Worm (Caenorhabditis elegans) whole organism, L1 larva: Measurements from ENCODE around the gene C33G3.6.

Source experiments
- C16A3.4 ChIP-seq: fragments of 150-350 bp; optimal IDR thresholded peaks from 2 replicates; lab custom pipeline; 2014; ENCODE audit warnings: missing biosample characterization, missing genetic modification characterization
- alr-1 ChIP-seq: fragments of 200-800 bp; sonication (Bioruptor generic); optimal IDR thresholded peaks from 2 replicates; lab custom pipeline; 2018; ENCODE audit warnings: borderline replicate concordance, mild to moderate bottlenecking, missing genetic modification characterization, missing compliant biosample characterization
- aly-2 ChIP-seq: fragments of 150-350 bp; optimal IDR thresholded peaks from 2 replicates; lab custom pipeline; 2014; ENCODE audit warnings: missing biosample characterization, missing genetic modification characterization
- blmp-1 ChIP-seq: fragments of 150-350 bp; optimal IDR thresholded peaks from 2 replicates; lab custom pipeline; 2014; ENCODE audit warnings: missing biosample characterization, missing genetic modification characterization
- ceh-8 ChIP-seq: fragments of 200-800 bp; sonication (Bioruptor generic); optimal IDR thresholded peaks from 2 replicates; lab custom pipeline; 2018; ENCODE audit warnings: mild to moderate bottlenecking, missing genetic modification characterization, moderate library complexity, missing compliant biosample characterization
- ceh-82 ChIP-seq, 3 experiments: fragments of 150-350 bp in 1 of 3; sonication (generic microtip) in 2 of 3; optimal IDR thresholded peaks; 2 replicates each; lab custom pipeline; 2014 to 2017; ENCODE audit warnings: missing biosample characterization in 3 of 3, missing genetic modification characterization in 3 of 3
- ceh-88 ChIP-seq: fragments of 200-800 bp; sonication (Bioruptor generic); IDR thresholded peaks from 2 replicates; pipeline ENCODE4 v1.3.6; 2022; ENCODE audit warnings: missing genetic modification characterization, missing compliant biosample characterization
- dpl-1 ChIP-seq, 3 experiments: fragments of 150-350 bp in 2 of 3; sonication (generic microtip) in 1 of 3; optimal IDR thresholded peaks; 2 replicates each; lab custom pipeline; 2014 to 2017; ENCODE audit warnings: missing biosample characterization in 3 of 3, missing genetic modification characterization in 3 of 3, missing genetic modification reagents in 3 of 3
- efl-1 ChIP-seq, 4 experiments: fragments of 150-350 bp; optimal IDR thresholded peaks in 3 of 4; peaks in 1 of 4; 1 replicate in 1 of 4; 2 replicates in 3 of 4; lab custom pipeline; 2014; ENCODE audit warnings: missing biosample characterization in 2 of 4, missing genetic modification characterization in 2 of 4, missing genetic modification reagents in 2 of 4
- efl-3 ChIP-seq: fragments of 200-800 bp; sonication (Bioruptor generic); optimal IDR thresholded peaks from 2 replicates; lab custom pipeline; 2018; ENCODE audit warnings: mild to moderate bottlenecking, missing genetic modification characterization, missing compliant biosample characterization
- egl-13 ChIP-seq: sonication (generic microtip); optimal IDR thresholded peaks from 2 replicates; lab custom pipeline; 2016; ENCODE audit warnings: missing genotype, missing genetic modification reagents, missing genetic modification characterization, missing compliant biosample characterization
- egl-27 ChIP-seq, 2 experiments: fragments of 150-350 bp in 1 of 2; sonication (generic microtip); optimal IDR thresholded peaks; 3 replicates each; lab custom pipeline; 2017 to 2018; ENCODE audit warnings: missing biosample characterization in 2 of 2, missing genetic modification characterization in 2 of 2, missing genetic modification reagents in 2 of 2
- elt-3 ChIP-seq, 6 experiments: fragments of 150-350 bp in 1 of 6; sonication (generic microtip); optimal IDR thresholded peaks; 2 replicates each; lab custom pipeline; 2017 to 2018; ENCODE audit warnings: missing biosample characterization in 6 of 6, missing genetic modification characterization in 6 of 6, inconsistent platforms in 1 of 6
- fkh-10 ChIP-seq: sonication (generic microtip); optimal IDR thresholded peaks from 2 replicates; lab custom pipeline; 2017; ENCODE audit warnings: missing biosample characterization, missing genetic modification reagents, missing genetic modification characterization
- fkh-8 ChIP-seq: sonication (generic microtip); optimal IDR thresholded peaks from 2 replicates; lab custom pipeline; 2016; ENCODE audit warnings: mild to moderate bottlenecking, missing genetic modification characterization, missing compliant biosample characterization
- hlh-4 ChIP-seq: sonication (generic microtip); optimal IDR thresholded peaks from 2 replicates; lab custom pipeline; 2016; ENCODE audit warnings: mild to moderate bottlenecking, missing genetic modification characterization, missing compliant biosample characterization
- irx-1 ChIP-seq: sonication (generic microtip); optimal IDR thresholded peaks from 2 replicates; lab custom pipeline; 2016; ENCODE audit warnings: missing genetic modification characterization, missing compliant biosample characterization
- jun-1 ChIP-seq: fragments of 150-350 bp; optimal IDR thresholded peaks from 2 replicates; lab custom pipeline; 2014; ENCODE audit warnings: missing biosample characterization, missing genetic modification reagents, missing genetic modification characterization
- lin-13 ChIP-seq: fragments of 150-350 bp; optimal IDR thresholded peaks from 2 replicates; lab custom pipeline; 2014; ENCODE audit warnings: missing biosample characterization, missing genetic modification reagents, missing genetic modification characterization
- lin-14 ChIP-seq: fragments of 200-800 bp; sonication (Bioruptor generic); optimal IDR thresholded peaks from 2 replicates; lab custom pipeline; 2018; ENCODE audit warnings: mild to moderate bottlenecking, missing genetic modification characterization, moderate library complexity, missing compliant biosample characterization
- lin-35 ChIP-seq, 2 experiments: fragments of 150-350 bp; optimal IDR thresholded peaks; 2 replicates each; lab custom pipeline; 2014; ENCODE audit warnings: missing biosample characterization in 2 of 2, missing genetic modification characterization in 2 of 2, missing genetic modification reagents in 2 of 2
- lin-39 ChIP-seq: fragments of 150-350 bp; optimal IDR thresholded peaks from 2 replicates; lab custom pipeline; 2014; ENCODE audit warnings: missing biosample characterization, missing genetic modification reagents, missing genetic modification characterization
- lsy-2 ChIP-seq, 2 experiments: fragments of 150-350 bp; optimal IDR thresholded peaks; 2 replicates each; lab custom pipeline; 2014; ENCODE audit warnings: missing biosample characterization in 2 of 2, missing genetic modification characterization in 2 of 2
- mab-9 ChIP-seq: fragments of 200-800 bp; sonication (Bioruptor generic); IDR thresholded peaks from 2 replicates; pipeline ENCODE4 v1.3.6; 2022; ENCODE audit warnings: missing genetic modification reagents, missing genetic modification characterization, missing compliant biosample characterization
- mdl-1 ChIP-seq, 2 experiments: fragments of 150-350 bp; optimal IDR thresholded peaks; 2 replicates each; lab custom pipeline; 2014 to 2017; ENCODE audit warnings: missing biosample characterization in 2 of 2, missing genetic modification characterization in 2 of 2, inconsistent platforms in 1 of 2
- mep-1 ChIP-seq: fragments of 150-350 bp; optimal IDR thresholded peaks from 2 replicates; lab custom pipeline; 2014; ENCODE audit warnings: missing biosample characterization, missing genetic modification characterization
- nhr-20 ChIP-seq: sonication (generic microtip); optimal IDR thresholded peaks from 2 replicates; lab custom pipeline; 2016; ENCODE audit warnings: mild to moderate bottlenecking, missing genetic modification characterization, missing compliant biosample characterization
- nhr-71 ChIP-seq: sonication (generic microtip); optimal IDR thresholded peaks from 2 replicates; lab custom pipeline; 2016; ENCODE audit warnings: mild to moderate bottlenecking, missing genetic modification characterization, moderate library complexity, missing compliant biosample characterization
- nhr-84 ChIP-seq: sonication (generic microtip); optimal IDR thresholded peaks from 2 replicates; lab custom pipeline; 2017; ENCODE audit warnings: missing biosample characterization, missing genetic modification characterization
- nhr-85 ChIP-seq: sonication (generic microtip); peaks from one replicate; lab custom pipeline; 2016; ENCODE audit warnings: missing genetic modification characterization, inconsistent platforms, missing compliant biosample characterization
- pag-3 ChIP-seq: sonication (generic microtip); optimal IDR thresholded peaks from 2 replicates; lab custom pipeline; 2017; ENCODE audit warnings: missing genetic modification characterization, mild to moderate bottlenecking, missing compliant biosample characterization, antibody characterized with exemption, borderline replicate concordance; ENCODE audit not compliant: insufficient read depth
- pqm-1 ChIP-seq: sonication (generic microtip); optimal IDR thresholded peaks from 3 replicates; lab custom pipeline; 2017; ENCODE audit warnings: missing biosample characterization, missing genetic modification characterization
- rnt-1 ChIP-seq: sonication (generic microtip); optimal IDR thresholded peaks from 2 replicates; lab custom pipeline; 2016; ENCODE audit warnings: mild to moderate bottlenecking, missing genetic modification characterization, moderate library complexity, missing compliant biosample characterization
- skn-1 ChIP-seq: fragments of 150-350 bp; optimal IDR thresholded peaks from 2 replicates; lab custom pipeline; 2014; ENCODE audit warnings: missing biosample characterization, missing genetic modification characterization
- snpc-4 ChIP-seq: fragments of 150-350 bp; optimal IDR thresholded peaks from 2 replicates; lab custom pipeline; 2014; ENCODE audit warnings: missing biosample characterization, missing genetic modification characterization
- sox-4 ChIP-seq: sonication (generic microtip); optimal IDR thresholded peaks from 2 replicates; lab custom pipeline; 2016; ENCODE audit warnings: missing genetic modification characterization, missing compliant biosample characterization
- sptf-1 ChIP-seq: fragments of 150-350 bp; optimal IDR thresholded peaks from 2 replicates; lab custom pipeline; 2014; ENCODE audit warnings: missing biosample characterization, missing genetic modification characterization
- sup-37 ChIP-seq: fragments of 200-800 bp; sonication (Bioruptor generic); optimal IDR thresholded peaks from 2 replicates; lab custom pipeline; 2018; ENCODE audit warnings: mild to moderate bottlenecking, missing genetic modification characterization, missing compliant biosample characterization
- unc-30 ChIP-seq: sonication (generic microtip); optimal IDR thresholded peaks from 2 replicates; lab custom pipeline; 2017; ENCODE audit warnings: missing biosample characterization, missing genetic modification characterization
- vab-15 ChIP-seq: sonication (generic microtip); optimal IDR thresholded peaks from 2 replicates; lab custom pipeline; 2017; ENCODE audit warnings: missing genotype, mild to moderate bottlenecking, missing genetic modification characterization, missing compliant biosample characterization
- xbp-1 ChIP-seq: sonication (generic microtip); optimal IDR thresholded peaks from 2 replicates; lab custom pipeline; 2016; ENCODE audit warnings: missing genetic modification characterization, missing compliant biosample characterization
- zag-1 ChIP-seq: fragments of 150-350 bp; optimal IDR thresholded peaks from 2 replicates; lab custom pipeline; 2014; ENCODE audit warnings: missing biosample characterization, missing genetic modification characterization
- ztf-11 ChIP-seq, 2 experiments: sonication (generic microtip); optimal IDR thresholded peaks; 2 replicates each; lab custom pipeline; 2016 to 2017; ENCODE audit warnings: missing genetic modification characterization in 2 of 2, missing biosample characterization in 1 of 2, missing compliant biosample characterization in 1 of 2

C33G3.6 gene

ce11 chrX:14084230-14084629, at the start of gene C33G3.6:
TSS of gene C33G3.6 (minus strand) at chrX:14084330.
- no peak for TF ChIP-seq mab-9 (GFP tag; lab: Robert Waterston, UW)
- no peak for TF ChIP-seq mdl-1 (tag; optimal IDR thresholded peaks at IDR 0.05; lab: Kevin White, UChicago)
- TF ChIP-seq alr-1, result no peak
- TF ChIP-seq lin-35 (GFP tag; optimal IDR thresholded peaks at IDR 0.05; lab: Kevin White, UChicago), result no peak
- TF ChIP-seq nhr-85 (tag; lab: Kevin White, UChicago), result no peak
- no peak for TF ChIP-seq nhr-71
- TF ChIP-seq unc-30 (tag; lab: Kevin White, UChicago), result no peak
- TF ChIP-seq irx-1 (tag; lab: Kevin White, UChicago), result no peak
- TF ChIP-seq, all 84 proteins: peak for 0

- no peak for TF ChIP-seq snpc-4
- no peak for TF ChIP-seq efl-1 (optimal IDR thresholded peaks at IDR 0.05; lab: Kevin White, UChicago)
- peak in 1 of 2 experiments; percentile 73 for TF ChIP-seq efl-1 (GFP tag; optimal IDR thresholded peaks at IDR 0.05 in 1 of 2; lab: Kevin White, UChicago)
Observed at ce11 chrX:14132677-14133076, 48.5 kb upstream of the C33G3.6 start.

- TF ChIP-seq irx-1 (tag; lab: Kevin White, UChicago) (no peak), unc-30 (tag; lab: Kevin White, UChicago) (no peak), efl-3 (GFP tag; lab: Kevin White, UChicago) (no peak), lin-14 (GFP tag; lab: Kevin White, UChicago) (no peak), lin-35 (GFP tag; optimal IDR thresholded peaks at IDR 0.05; lab: Kevin White, UChicago) (no peak), pqm-1 (tag; lab: Kevin White, UChicago) (no peak), sup-37 (GFP tag; lab: Kevin White, UChicago) (no peak), mab-9 (GFP tag; lab: Robert Waterston, UW) (no peak)
Observed at ce11 chrX:14131476-14131875, 47.3 kb upstream of the C33G3.6 start.

DNA sequence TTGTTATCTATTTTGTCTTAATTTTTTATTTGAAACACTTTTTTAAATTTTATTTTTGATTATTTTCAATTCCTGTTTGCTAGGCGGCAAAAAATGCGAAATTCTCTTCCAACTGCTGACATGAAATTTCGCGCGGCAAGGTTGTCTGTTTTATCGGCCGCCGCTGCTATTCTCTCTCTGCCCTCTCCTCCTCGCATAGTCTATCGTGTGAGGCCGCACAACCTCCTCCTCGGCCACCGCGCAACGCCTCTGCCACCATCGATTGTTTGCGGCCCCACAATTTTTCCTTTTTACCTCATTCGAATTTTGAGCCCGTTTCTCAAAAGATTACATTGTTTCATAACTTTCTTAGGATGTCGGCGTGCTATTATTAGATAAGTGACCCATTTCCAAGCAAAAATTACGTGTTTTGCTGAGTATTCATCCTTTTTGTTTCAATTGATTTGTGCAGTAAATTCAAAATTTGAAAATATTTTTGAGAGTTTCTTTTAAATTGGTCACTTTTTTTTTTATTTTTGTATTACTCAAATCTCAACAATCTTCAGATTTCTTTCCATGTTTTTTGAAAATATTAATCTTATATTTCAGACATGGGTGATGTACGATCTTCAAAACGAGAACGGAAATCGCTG, 43.3 kb upstream of the C33G3.6 start, which contains the start of gene F28H6.4:
TSS of gene F28H6.4 (plus strand) at position 582 of the 632 bp plus-strand sequence.
- TF ChIP-seq nhr-20 (tag; lab: Kevin White, UChicago) (peak; percentile 12), vab-15 (tag; lab: Kevin White, UChicago) (no peak), efl-3 (GFP tag; lab: Kevin White, UChicago) (no peak), egl-27 (tag; optimal IDR thresholded peaks at IDR 0.05; lab: Kevin White, UChicago) (no peak), mep-1 (tag; lab: Kevin White, UChicago) (peak; percentile 34), fkh-8 (tag; lab: Kevin White, UChicago) (peak; percentile 20), sptf-1 (tag; lab: Kevin White, UChicago) (no peak), ceh-8 (GFP tag; lab: Kevin White, UChicago) (no peak), egl-13 (tag; lab: Kevin White, UChicago) (no peak), elt-3 (tag; optimal IDR thresholded peaks at IDR 0.05; lab: Kevin White, UChicago) (no peak), hlh-4 (tag; lab: Kevin White, UChicago) (no peak), lin-39 (tag; lab: Kevin White, UChicago) (no peak), fkh-10 (GFP tag; lab: Kevin White, UChicago) (no peak), ztf-11 (tag; optimal IDR thresholded peaks at IDR 0.05; lab: Kevin White, UChicago) (no peak), ceh-82 (tag; optimal IDR thresholded peaks at IDR 0.05; lab: Kevin White, UChicago) (peak in 1 of 3 experiments; percentile 25), dpl-1 (GFP tag; optimal IDR thresholded peaks at IDR 0.05; lab: Kevin White, UChicago) (peak in 2 of 3 experiments; percentile 10 to 20), unc-30 (tag; lab: Kevin White, UChicago) (no peak), xbp-1 (no peak), irx-1 (tag; lab: Kevin White, UChicago) (no peak), ceh-88 (no peak), C16A3.4 (tag; lab: Kevin White, UChicago) (no peak), jun-1 (tag; lab: Kevin White, UChicago) (no peak), sox-4 (tag; lab: Kevin White, UChicago) (no peak), lin-13 (peak; percentile 4), pag-3 (tag; lab: Kevin White, UChicago) (no peak), pqm-1 (tag; lab: Kevin White, UChicago) (no peak), alr-1 (no peak), skn-1 (tag; lab: Kevin White, UChicago) (peak; percentile 8), efl-1 (optimal IDR thresholded peaks at IDR 0.05; lab: Kevin White, UChicago) (peak in 1 of 2 experiments; percentile 36), efl-1 (GFP tag; optimal IDR thresholded peaks at IDR 0.05 in 1 of 2; lab: Kevin White, UChicago) (no peak), rnt-1 (tag; lab: Kevin White, UChicago) (peak; percentile 45), zag-1 (tag; lab: Kevin White, UChicago) (no peak), lsy-2 (tag; optimal IDR thresholded peaks at IDR 0.05; lab: Kevin White, UChicago) (no peak), lin-14 (GFP tag; lab: Kevin White, UChicago) (peak; percentile 62), blmp-1 (tag; lab: Kevin White, UChicago) (peak; percentile 2), aly-2 (tag; lab: Kevin White, UChicago) (no peak), nhr-84 (tag; lab: Kevin White, UChicago) (no peak)
